ENCODE assay signal across 4 worm cellular contexts in the genomic region with DNA sequence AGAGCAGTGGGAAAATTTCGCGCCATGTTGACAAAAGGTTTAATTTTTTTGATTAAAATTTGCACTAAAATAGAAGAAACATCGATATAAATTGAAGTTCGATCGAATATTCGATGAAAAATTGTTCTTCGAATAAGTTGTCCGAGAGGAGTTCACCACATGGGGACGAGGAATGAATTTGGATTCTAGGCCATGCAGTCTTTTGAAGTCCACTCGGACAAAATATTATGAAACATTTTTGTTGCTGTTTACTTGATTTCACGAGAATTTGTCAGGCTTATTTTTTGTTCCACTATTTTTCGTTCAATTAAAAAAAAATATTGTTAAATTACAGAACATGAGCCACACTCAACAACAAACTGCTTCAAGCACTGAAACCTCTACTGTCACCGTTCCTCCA.
TF ChIP-seq lines count a peak whose summit lies in the region.

A gene (minus strand): TSS at position 174 of the 400 bp plus-strand sequence.
A gene (plus strand): TSS at position 338 of the 400 bp plus-strand sequence.

TF ChIP-seq in whole organism, L2 larva, 48 proteins besides CTCF, POLR2A, EP300 and RAD21 (continues in another document):
- peak; percentile 92; the same call in 1 of the 2 replicates for TF ChIP-seq ztf-1 (GFP tag; conservative IDR thresholded peaks at IDR 0.05; lab: Robert Waterston, UW)
- peak; percentile 91 for TF ChIP-seq gmeb-1 (tag; optimal IDR thresholded peaks at IDR 0.05; lab: Kevin White, UChicago)
- TF ChIP-seq ceh-82 (tag; optimal IDR thresholded peaks at IDR 0.05; lab: Kevin White, UChicago): no peak
- TF ChIP-seq ztf-4 (tag; optimal IDR thresholded peaks at IDR 0.05; lab: Kevin White, UChicago): peak; percentile 84
- no peak for TF ChIP-seq elt-3 (tag; optimal IDR thresholded peaks at IDR 0.05; lab: Kevin White, UChicago)
- no peak for TF ChIP-seq snpc-4 (tag; optimal IDR thresholded peaks at IDR 0.05; lab: Kevin White, UChicago)
- TF ChIP-seq ceh-16 (tag; optimal IDR thresholded peaks at IDR 0.05; lab: Kevin White, UChicago): peak; percentile 26
- peak; percentile 53 for TF ChIP-seq ZK546.5 (tag; optimal IDR thresholded peaks at IDR 0.05; lab: Kevin White, UChicago)
- TF ChIP-seq nhr-12 (tag; optimal IDR thresholded peaks at IDR 0.05; lab: Kevin White, UChicago): peak; percentile 64
- TF ChIP-seq ama-1 (optimal IDR thresholded peaks at IDR 0.05; lab: Kevin White, UChicago): peak; percentile 61
- TF ChIP-seq nhr-23 (tag; optimal IDR thresholded peaks at IDR 0.05; lab: Kevin White, UChicago): no peak
- TF ChIP-seq C34F6.9 (tag; optimal IDR thresholded peaks at IDR 0.05; lab: Kevin White, UChicago): peak; percentile 95
- TF ChIP-seq peb-1 (tag; optimal IDR thresholded peaks at IDR 0.05; lab: Kevin White, UChicago): no peak
- TF ChIP-seq blmp-1 (tag; optimal IDR thresholded peaks at IDR 0.05; lab: Kevin White, UChicago; ENCODE audit: insufficient read depth): peak; percentile 41
- TF ChIP-seq ztf-11 (tag; optimal IDR thresholded peaks at IDR 0.05; lab: Kevin White, UChicago): peak; percentile 26
- peak; percentile 94 for TF ChIP-seq crh-2 (tag; optimal IDR thresholded peaks at IDR 0.05; lab: Kevin White, UChicago)
- TF ChIP-seq lin-39 (tag; optimal IDR thresholded peaks at IDR 0.05; lab: Kevin White, UChicago): no peak
- peak; percentile 88 for TF ChIP-seq mab-5 (tag; optimal IDR thresholded peaks at IDR 0.05; lab: Kevin White, UChicago)
- TF ChIP-seq nhr-11 (tag; optimal IDR thresholded peaks at IDR 0.05; lab: Kevin White, UChicago): no peak
- no peak for TF ChIP-seq mbf-1 (tag; optimal IDR thresholded peaks at IDR 0.05; lab: Kevin White, UChicago)
- TF ChIP-seq fos-1 (tag; optimal IDR thresholded peaks at IDR 0.05; lab: Kevin White, UChicago): peak; percentile 75
- TF ChIP-seq nhr-129 (tag; optimal IDR thresholded peaks at IDR 0.05; lab: Kevin White, UChicago): peak; percentile 77

TF ChIP-seq in whole organism, L4 larva, 104 proteins besides CTCF, POLR2A, EP300 and RAD21 (continues in another document):
- peak; percentile 47 for TF ChIP-seq spr-3 (GFP tag; optimal IDR thresholded peaks at IDR 0.05; lab: Kevin White, UChicago)
- TF ChIP-seq sdz-12 (GFP tag; optimal IDR thresholded peaks at IDR 0.05; lab: Kevin White, UChicago): peak; percentile 98
- TF ChIP-seq ceh-20 (GFP tag; IDR thresholded peaks at IDR 0.05; lab: Robert Waterston, UW): peak; percentile 82
- TF ChIP-seq nhr-76 (tag; optimal IDR thresholded peaks at IDR 0.05; lab: Kevin White, UChicago): no peak
- TF ChIP-seq hmg-1.1 (GFP tag; IDR thresholded peaks at IDR 0.05; lab: Robert Waterston, UW): peak; percentile 79
- no peak for TF ChIP-seq nhr-41 (GFP tag; IDR thresholded peaks at IDR 0.05; lab: Robert Waterston, UW)
- peak; percentile 88 for TF ChIP-seq nhr-102 (tag; optimal IDR thresholded peaks at IDR 0.05; lab: Kevin White, UChicago)
- peak; percentile 87 for TF ChIP-seq T20F7.1 (GFP tag; optimal IDR thresholded peaks at IDR 0.05; lab: Kevin White, UChicago)
- TF ChIP-seq ceh-28 (tag; optimal IDR thresholded peaks at IDR 0.05; lab: Kevin White, UChicago): no peak
- no peak for TF ChIP-seq unc-39 (tag; optimal IDR thresholded peaks at IDR 0.05; lab: Kevin White, UChicago)
- no peak for TF ChIP-seq nhr-111 (GFP tag; optimal IDR thresholded peaks at IDR 0.05; lab: Kevin White, UChicago)
- TF ChIP-seq snpc-1.2 (GFP tag; IDR thresholded peaks at IDR 0.05; lab: Robert Waterston, UW): no peak; the same call in 1 of the 2 replicates
- no peak for TF ChIP-seq ceh-62 (tag; optimal IDR thresholded peaks at IDR 0.05; lab: Kevin White, UChicago)
- TF ChIP-seq F49E8.2 (tag; optimal IDR thresholded peaks at IDR 0.05; lab: Kevin White, UChicago; ENCODE audit: borderline replicate concordance): peak; percentile 90
- peak; percentile 5 for TF ChIP-seq ces-1 (GFP tag; optimal IDR thresholded peaks at IDR 0.05; lab: Kevin White, UChicago)
- peak; percentile 53 for TF ChIP-seq zfp-2 (tag; optimal IDR thresholded peaks at IDR 0.05; lab: Kevin White, UChicago)
- TF ChIP-seq Y75B8A.6 (GFP tag; IDR thresholded peaks at IDR 0.05; lab: Robert Waterston, UW): no peak
- no peak for TF ChIP-seq ceh-82 (tag; optimal IDR thresholded peaks at IDR 0.05; lab: Kevin White, UChicago)
- peak in 1 of 2 experiments; percentile 97 for TF ChIP-seq unc-62 (GFP tag; optimal IDR thresholded peaks at IDR 0.05 in 1 of 2; lab: Kevin White, UChicago)
- no peak for TF ChIP-seq unc-62 (tag; optimal IDR thresholded peaks at IDR 0.05; lab: Kevin White, UChicago)
- TF ChIP-seq unc-130 (GFP tag; optimal IDR thresholded peaks at IDR 0.05; lab: Kevin White, UChicago): peak; percentile 98
- TF ChIP-seq nhr-48 (tag; optimal IDR thresholded peaks at IDR 0.05; lab: Kevin White, UChicago): no peak

TF ChIP-seq in whole organism, late embryonic, 69 proteins besides CTCF, POLR2A, EP300 and RAD21 (continues in another document):
- TF ChIP-seq pat-9 (tag; optimal IDR thresholded peaks at IDR 0.05; lab: Kevin White, UChicago) (no peak), pha-4 (tag; optimal IDR thresholded peaks at IDR 0.05; lab: Kevin White, UChicago) (no peak), fkh-10 (GFP tag; optimal IDR thresholded peaks at IDR 0.05; lab: Kevin White, UChicago) (no peak), unc-55 (GFP tag; optimal IDR thresholded peaks at IDR 0.05; lab: Kevin White, UChicago) (peak; percentile 13), pros-1 (tag; optimal IDR thresholded peaks at IDR 0.05; lab: Kevin White, UChicago) (no peak), ama-1 (optimal IDR thresholded peaks at IDR 0.05; lab: Kevin White, UChicago) (no peak), ceh-18 (tag; optimal IDR thresholded peaks at IDR 0.05; lab: Kevin White, UChicago) (peak; percentile 69), ceh-2 (tag; optimal IDR thresholded peaks at IDR 0.05; lab: Kevin White, UChicago) (peak; percentile 99), unc-3 (GFP tag; conservative IDR thresholded peaks at IDR 0.05; lab: Robert Waterston, UW) (peak; percentile 56; the same call in 1 of the 2 replicates), unc-3 (tag; optimal IDR thresholded peaks at IDR 0.05; lab: Kevin White, UChicago) (peak; percentile 74), nhr-232 (tag; optimal IDR thresholded peaks at IDR 0.05; lab: Kevin White, UChicago) (no peak), odd-2 (tag; optimal IDR thresholded peaks at IDR 0.05; lab: Kevin White, UChicago) (no peak), lin-11 (tag; optimal IDR thresholded peaks at IDR 0.05; lab: Kevin White, UChicago) (no peak), dmd-4 (tag; optimal IDR thresholded peaks at IDR 0.05; lab: Kevin White, UChicago; ENCODE audit: borderline replicate concordance) (peak; percentile 67), ahr-1 (tag; optimal IDR thresholded peaks at IDR 0.05; lab: Kevin White, UChicago) (peak; percentile 90), ets-4 (tag; optimal IDR thresholded peaks at IDR 0.05; lab: Kevin White, UChicago) (peak; percentile 99), nhr-11 (tag; optimal IDR thresholded peaks at IDR 0.05; lab: Kevin White, UChicago) (no peak), unc-86 (tag; optimal IDR thresholded peaks at IDR 0.05; lab: Kevin White, UChicago) (peak; percentile 35), lim-6 (tag; optimal IDR thresholded peaks at IDR 0.05; lab: Kevin White, UChicago) (peak; percentile 94), ceh-34 (tag; optimal IDR thresholded peaks at IDR 0.05; lab: Kevin White, UChicago) (no peak), che-1 (tag; optimal IDR thresholded peaks at IDR 0.05; lab: Kevin White, UChicago) (no peak), ceh-24 (tag; optimal IDR thresholded peaks at IDR 0.05; lab: Kevin White, UChicago) (no peak), ceh-22 (tag; optimal IDR thresholded peaks at IDR 0.05; lab: Kevin White, UChicago) (no peak), unc-42 (tag; optimal IDR thresholded peaks at IDR 0.05; lab: Kevin White, UChicago) (peak; percentile 72)

TF ChIP-seq in whole organism, mixed stage, embryonic, 35 proteins besides CTCF, POLR2A, EP300 and RAD21:
- TF ChIP-seq ceh-43 (GFP tag; optimal IDR thresholded peaks at IDR 0.05; lab: Kevin White, UChicago): no peak
- no peak for TF ChIP-seq blmp-1 (tag; optimal IDR thresholded peaks at IDR 0.05; lab: Kevin White, UChicago)
- peak; percentile 33 for TF ChIP-seq sem-2 (GFP tag; optimal IDR thresholded peaks at IDR 0.05; lab: Kevin White, UChicago)
- peak; percentile 29 for TF ChIP-seq M03D4.4 (tag; optimal IDR thresholded peaks at IDR 0.05; lab: Kevin White, UChicago)
- TF ChIP-seq cnd-1 (tag; optimal IDR thresholded peaks at IDR 0.05; lab: Kevin White, UChicago): peak; percentile 65
- TF ChIP-seq lin-32 (GFP tag; optimal IDR thresholded peaks at IDR 0.05; lab: Kevin White, UChicago): peak; percentile 51
- peak; percentile 18 for TF ChIP-seq ceh-83 (GFP tag; optimal IDR thresholded peaks at IDR 0.05; lab: Kevin White, UChicago)
- peak; percentile 70 for TF ChIP-seq sptf-1 (tag; optimal IDR thresholded peaks at IDR 0.05; lab: Kevin White, UChicago)
- TF ChIP-seq lin-13 (tag; optimal IDR thresholded peaks at IDR 0.05; lab: Kevin White, UChicago): peak; percentile 59
- TF ChIP-seq drap-1 (GFP tag; optimal IDR thresholded peaks at IDR 0.05; lab: Kevin White, UChicago): peak; percentile 74
- TF ChIP-seq mls-2 (tag; optimal IDR thresholded peaks at IDR 0.05; lab: Kevin White, UChicago): peak; percentile 47
- TF ChIP-seq nhr-28 (tag; optimal IDR thresholded peaks at IDR 0.05; lab: Kevin White, UChicago): no peak
- no peak for TF ChIP-seq tbx-8 (GFP tag; optimal IDR thresholded peaks at IDR 0.05; lab: Kevin White, UChicago)
- peak; percentile 38 for TF ChIP-seq pha-4 (tag; optimal IDR thresholded peaks at IDR 0.05; lab: Kevin White, UChicago)
- peak; percentile 17 for TF ChIP-seq unc-120 (tag; optimal IDR thresholded peaks at IDR 0.05; lab: Kevin White, UChicago; ENCODE audit: poor library complexity, severe bottlenecking)
TF ChIP-seq in whole organism, mixed stage, embryonic: peak in this region for 11.
